Fruit fly (Drosophila melanogaster) whole organism, embryonic: Measurements from ENCODE around the gene RpS2.

Experiments
- Aef1 ChIP-seq: fragments of 200-800 bp; sonication (Bioruptor generic); IDR thresholded peaks from 3 replicates; pipeline ENCODE4 v1.3.6; 2022; ENCODE audit warnings: missing biosample characterization, missing genetic modification characterization
- B-H2 ChIP-seq: fragments of 200-800 bp; sonication (Bioruptor generic); optimal IDR thresholded peaks from 2 replicates; lab custom pipeline; 2018; ENCODE audit warnings: missing biosample characterization, mild to moderate bottlenecking, missing genetic modification characterization
- Bdp1 ChIP-seq: fragments of 200-800 bp; sonication (Bioruptor generic); optimal IDR thresholded peaks from 3 replicates; lab custom pipeline; 2016; ENCODE audit warnings: missing biosample characterization, missing genetic modification characterization
- CG10147 ChIP-seq: fragments of 200-800 bp; sonication (Bioruptor generic); optimal IDR thresholded peaks from 2 replicates; lab custom pipeline; 2019; ENCODE audit warnings: missing biosample characterization, mild to moderate bottlenecking, missing genetic modification characterization, moderate library complexity
- CG10431 ChIP-seq: fragments of 200-800 bp; sonication (Bioruptor generic); optimal IDR thresholded peaks from 3 replicates; lab custom pipeline; 2018; ENCODE audit warnings: missing biosample characterization, mild to moderate bottlenecking, missing genetic modification characterization
- CG11093 ChIP-seq: fragments of 200-800 bp; sonication (Bioruptor generic); IDR thresholded peaks from 3 replicates; pipeline ENCODE4 v1.3.6; 2022; ENCODE audit warnings: missing biosample characterization, missing genetic modification characterization
- CG11247 ChIP-seq: fragments of 200-800 bp; sonication (Bioruptor generic); IDR thresholded peaks from 2 replicates; pipeline ENCODE4 v1.3.6; 2022; ENCODE audit warnings: missing biosample characterization, missing genetic modification characterization
- CG11504 ChIP-seq: fragments of 200-800 bp; sonication (Bioruptor generic); optimal IDR thresholded peaks from 3 replicates; lab custom pipeline; 2019; ENCODE audit warnings: missing biosample characterization, mild to moderate bottlenecking, missing genetic modification characterization, moderate library complexity
- CG17186 ChIP-seq: fragments of 200-800 bp; sonication (Bioruptor generic); optimal IDR thresholded peaks from 3 replicates; lab custom pipeline; 2017; ENCODE audit warnings: missing biosample characterization, missing genetic modification reagents, missing genetic modification characterization
- CG17328 ChIP-seq: fragments of 200-800 bp; sonication (Bioruptor generic); IDR thresholded peaks from 2 replicates; pipeline ENCODE4 v1.3.6; 2022; ENCODE audit warnings: missing biosample characterization, missing genetic modification characterization
- CG18476 ChIP-seq: fragments of 200-800 bp; sonication (Bioruptor generic); optimal IDR thresholded peaks from 2 replicates; lab custom pipeline; 2016; ENCODE audit warnings: missing biosample characterization, mild to moderate bottlenecking, missing genetic modification characterization
- CG18599 ChIP-seq: fragments of 200-800 bp; sonication (Bioruptor generic); optimal IDR thresholded peaks from 3 replicates; lab custom pipeline; 2017; ENCODE audit warnings: missing biosample characterization, missing genetic modification characterization, mild to moderate bottlenecking, moderate library complexity, missing genetic modification reagents
- CG30020 ChIP-seq: fragments of 200-800 bp; optimal IDR thresholded peaks from 2 replicates; lab custom pipeline; 2019; ENCODE audit warnings: missing biosample characterization, mild to moderate bottlenecking, missing genetic modification characterization, moderate library complexity
- CG3163 ChIP-seq: fragments of 200-800 bp; sonication (Bioruptor generic); optimal IDR thresholded peaks from 3 replicates; lab custom pipeline; 2016; ENCODE audit warnings: missing biosample characterization, missing genetic modification characterization
- CG3281 ChIP-seq: fragments of 200-800 bp; sonication (Bioruptor generic); optimal IDR thresholded peaks from 3 replicates; lab custom pipeline; 2017; ENCODE audit warnings: missing biosample characterization, mild to moderate bottlenecking, missing genetic modification characterization
- CG4360 ChIP-seq: fragments of 200-800 bp; sonication (Bioruptor generic); IDR thresholded peaks from 2 replicates; pipeline ENCODE4 v1.3.6; 2022; ENCODE audit warnings: missing biosample characterization, missing genetic modification characterization
- CG43689 ChIP-seq: fragments of 200-800 bp; sonication (Bioruptor generic); IDR thresholded peaks from 2 replicates; pipeline ENCODE4 v1.3.6; 2022; ENCODE audit warnings: missing biosample characterization, missing genetic modification characterization
- CG4404 ChIP-seq: fragments of 200-800 bp; sonication (Bioruptor generic); IDR thresholded peaks from 2 replicates; pipeline ENCODE4 v1.3.6; 2022; ENCODE audit warnings: missing biosample characterization, missing genetic modification characterization
- CG5245 ChIP-seq: fragments of 200-800 bp; sonication (Bioruptor generic); optimal IDR thresholded peaks from 3 replicates; lab custom pipeline; 2016; ENCODE audit warnings: missing biosample characterization, missing genetic modification characterization
- CG8089 ChIP-seq: fragments of 200-800 bp; sonication (Bioruptor generic); optimal IDR thresholded peaks from 3 replicates; lab custom pipeline; 2016; ENCODE audit warnings: missing biosample characterization, missing genetic modification characterization
- CG8944 ChIP-seq: fragments of 200-800 bp; sonication (Bioruptor generic); optimal IDR thresholded peaks from 3 replicates; lab custom pipeline; 2016; ENCODE audit warnings: missing biosample characterization, missing genetic modification characterization
- CG9437 ChIP-seq: fragments of 200-800 bp; sonication (Bioruptor generic); optimal IDR thresholded peaks from 2 replicates; lab custom pipeline; 2018; ENCODE audit warnings: missing biosample characterization, mild to moderate bottlenecking, missing genetic modification characterization
- Dbx ChIP-seq: fragments of 200-800 bp; sonication (Bioruptor generic); IDR thresholded peaks from 3 replicates; pipeline ENCODE4 v1.3.6; 2022; ENCODE audit warnings: missing biosample characterization, missing genetic modification characterization
- Ets65A ChIP-seq: fragments of 200-800 bp; sonication (Bioruptor generic); peaks from one replicate; lab custom pipeline; 2016; ENCODE audit warnings: missing biosample characterization, missing genetic modification characterization
- Hey ChIP-seq: fragments of 200-800 bp; sonication (Bioruptor generic); optimal IDR thresholded peaks from 3 replicates; lab custom pipeline; 2018; ENCODE audit warnings: missing biosample characterization, mild to moderate bottlenecking, missing genetic modification characterization
- HmgD ChIP-seq: fragments of 200-800 bp; sonication (Bioruptor generic); optimal IDR thresholded peaks from 3 replicates; lab custom pipeline; 2016; ENCODE audit warnings: missing biosample characterization, missing genetic modification characterization
- Mrtf ChIP-seq: fragments of 200-800 bp; sonication (Bioruptor generic); IDR thresholded peaks from 3 replicates; pipeline ENCODE4 v1.3.6; 2022; ENCODE audit warnings: missing biosample characterization, missing genetic modification characterization
- Rfx ChIP-seq: fragments of 200-800 bp; sonication (Bioruptor generic); IDR thresholded peaks from 2 replicates; pipeline ENCODE4 v1.3.6; 2022; ENCODE audit warnings: missing biosample characterization, missing genetic modification characterization
- Taf1 ChIP-seq: fragments of 200-800 bp; sonication (Bioruptor generic); IDR thresholded peaks from 2 replicates; pipeline ENCODE4 v1.3.6; 2022; ENCODE audit warnings: missing biosample characterization, missing genetic modification characterization
- YL-1 ChIP-seq: fragments of 200-800 bp; sonication (Bioruptor generic); optimal IDR thresholded peaks from 3 replicates; lab custom pipeline; 2017; ENCODE audit warnings: missing biosample characterization, mild to moderate bottlenecking, missing genetic modification characterization
- cas ChIP-seq: fragments of 200-800 bp; sonication (Bioruptor generic); IDR thresholded peaks from 2 replicates; pipeline ENCODE4 v1.3.6; 2022; ENCODE audit warnings: missing biosample characterization, missing genetic modification characterization
- chm ChIP-seq: fragments of 200-800 bp; sonication (Bioruptor generic); IDR thresholded peaks from 2 replicates; pipeline ENCODE4 v1.3.6; 2022; ENCODE audit warnings: missing biosample characterization, missing genetic modification characterization
- disco-r ChIP-seq: fragments of 200-800 bp; sonication (Bioruptor generic); optimal IDR thresholded peaks from 2 replicates; lab custom pipeline; 2016; ENCODE audit warnings: missing biosample characterization, missing genetic modification characterization
- dpn ChIP-seq, 2 experiments: fragments of 200-800 bp; sonication (Bioruptor generic); optimal IDR thresholded peaks; 3 replicates each; lab custom pipeline; 2016; ENCODE audit warnings: missing biosample characterization in 2 of 2, missing genetic modification characterization in 2 of 2
- emc ChIP-seq: fragments of 200-800 bp; sonication (Bioruptor generic); optimal IDR thresholded peaks from 2 replicates; lab custom pipeline; 2016; ENCODE audit warnings: missing biosample characterization, missing genetic modification characterization
- ems ChIP-seq: fragments of 200-800 bp; sonication (Bioruptor generic); optimal IDR thresholded peaks from 3 replicates; lab custom pipeline; 2016; ENCODE audit warnings: missing biosample characterization, missing genetic modification characterization
- hkb ChIP-seq, 2 experiments: fragments of 200-800 bp in 1 of 2; fragments of >200 bp in 1 of 2; sonication (Bioruptor generic) in 1 of 2; IDR thresholded peaks in 1 of 2; optimal IDR thresholded peaks in 1 of 2; 2 replicates each; pipeline versions ENCODE4 v1.3.6 to Lab custom; 2017 to 2022; ENCODE audit warnings: missing biosample characterization in 1 of 2, missing genetic modification characterization in 1 of 2
- ken ChIP-seq: fragments of 200-800 bp; sonication (Bioruptor generic); IDR thresholded peaks from 3 replicates; pipeline ENCODE4 v1.3.6; 2022; ENCODE audit warnings: missing biosample characterization, missing genetic modification characterization
- kni ChIP-seq: fragments of 200-800 bp; sonication (Bioruptor generic); optimal IDR thresholded peaks from 3 replicates; lab custom pipeline; 2017; ENCODE audit warnings: mild to moderate bottlenecking, missing biosample characterization, missing genetic modification reagents, missing genetic modification characterization
- lab ChIP-seq: fragments of 200-800 bp; sonication (Bioruptor generic); optimal IDR thresholded peaks from 3 replicates; lab custom pipeline; 2017; ENCODE audit warnings: missing biosample characterization, missing genetic modification characterization, mild to moderate bottlenecking, moderate library complexity, missing genetic modification reagents
- lilli ChIP-seq: fragments of 200-800 bp; sonication (Bioruptor generic); optimal IDR thresholded peaks from 3 replicates; lab custom pipeline; 2016; ENCODE audit warnings: missing biosample characterization, missing genetic modification characterization
- lov ChIP-seq, 2 experiments: fragments of 200-800 bp in 1 of 2; fragments of >200 bp in 1 of 2; sonication (Bioruptor generic) in 1 of 2; IDR thresholded peaks in 1 of 2; optimal IDR thresholded peaks in 1 of 2; 2 replicates in 1 of 2; 3 replicates in 1 of 2; pipeline versions ENCODE4 v1.3.6 to Lab custom; 2017 to 2022; ENCODE audit warnings: missing biosample characterization in 1 of 2, missing genetic modification characterization in 1 of 2
- mam ChIP-seq: fragments of 200-800 bp; sonication (Bioruptor generic); optimal IDR thresholded peaks from 3 replicates; lab custom pipeline; 2016; ENCODE audit warnings: missing biosample characterization, missing genetic modification characterization
- sens ChIP-seq: fragments of 200-800 bp; sonication (Bioruptor generic); peaks from one replicate; lab custom pipeline; 2016; ENCODE audit warnings: missing biosample characterization, missing genetic modification characterization
- shn ChIP-seq: fragments of 200-800 bp; sonication (Bioruptor generic); optimal IDR thresholded peaks from 3 replicates; lab custom pipeline; 2016; ENCODE audit warnings: missing biosample characterization, missing genetic modification characterization
- sqz ChIP-seq: fragments of 200-800 bp; sonication (Bioruptor generic); optimal IDR thresholded peaks from 3 replicates; lab custom pipeline; 2018; ENCODE audit warnings: missing biosample characterization, mild to moderate bottlenecking, missing genetic modification characterization
- tgo ChIP-seq: fragments of 200-800 bp; sonication (Bioruptor generic); IDR thresholded peaks from 3 replicates; pipeline ENCODE4 v1.3.6; 2022; ENCODE audit warnings: missing biosample characterization, missing genetic modification characterization
- tin ChIP-seq: fragments of 200-800 bp; sonication (Bioruptor generic); optimal IDR thresholded peaks from 3 replicates; lab custom pipeline; 2016; ENCODE audit warnings: missing biosample characterization, missing genetic modification characterization
- tx ChIP-seq: fragments of 200-800 bp; sonication (Bioruptor generic); optimal IDR thresholded peaks from 2 replicates; lab custom pipeline; 2016; ENCODE audit warnings: missing biosample characterization, missing genetic modification characterization
- zfh2 ChIP-seq: fragments of 200-800 bp; sonication (Bioruptor generic); optimal IDR thresholded peaks from 2 replicates; lab custom pipeline; 2016; ENCODE audit warnings: missing biosample characterization, missing genetic modification characterization

RpS2 gene

dm6 chr2L:9938631-9939256 is 41.4 kb upstream of the RpS2 start, which contains the start of the genes Datp and CG4619 (continued):
- TF ChIP-seq sqz = no peak
- TF ChIP-seq CG9437 = peak; percentile 93
- peak; percentile 13 for TF ChIP-seq CG3163 (GFP tag; lab: Kevin White, UChicago)
- TF ChIP-seq CG11504 (tag; lab: Kevin White, UChicago) = no peak
- TF ChIP-seq CG43689 (GFP tag; lab: Robert Waterston, UW) = no peak
- peak; percentile 81 for TF ChIP-seq B-H2 (GFP tag; lab: Kevin White, UChicago)
- no peak for TF ChIP-seq Mrtf (GFP tag; lab: Robert Waterston, UW)
- peak; percentile 76 for TF ChIP-seq shn (GFP tag; lab: Kevin White, UChicago)
- peak; percentile 21; the same call in 1 of the 2 replicates for TF ChIP-seq CG11247 (GFP tag; lab: Robert Waterston, UW)
- TF ChIP-seq Dbx (GFP tag; lab: Robert Waterston, UW) = peak; percentile 62; the same call in 2 of the 3 replicates
- TF ChIP-seq ems = no peak
- peak; percentile 59; the same call in 2 of the 3 replicates for TF ChIP-seq Aef1
- peak; percentile 38 for TF ChIP-seq emc (GFP tag; lab: Kevin White, UChicago)
- TF ChIP-seq hkb (optimal IDR thresholded peaks at IDR 0.05; lab: Kevin White, UChicago) = no peak
- no peak for TF ChIP-seq hkb (GFP tag; IDR thresholded peaks at IDR 0.05; lab: Robert Waterston, UW)
- TF ChIP-seq chm (GFP tag; lab: Robert Waterston, UW) = no peak
- peak; percentile 26 for TF ChIP-seq tx (GFP tag; lab: Kevin White, UChicago)
- TF ChIP-seq Ets65A (GFP tag; lab: Kevin White, UChicago) = peak; percentile 91
- TF ChIP-seq YL-1 = peak; percentile 68
- no peak for TF ChIP-seq CG30020 (tag; lab: Kevin White, UChicago)
- TF ChIP-seq CG4360 (GFP tag; lab: Robert Waterston, UW) = peak; percentile 64
- peak; percentile 76 for TF ChIP-seq sens (GFP tag; lab: Kevin White, UChicago)
- peak; percentile 54; the same call in 1 of the 2 replicates for TF ChIP-seq cas (GFP tag; lab: Robert Waterston, UW)
- peak; percentile 40 for TF ChIP-seq CG17186 (GFP tag; lab: Kevin White, UChicago)
- no peak for TF ChIP-seq lov (optimal IDR thresholded peaks at IDR 0.05; lab: Kevin White, UChicago)
- peak; percentile 72; the same call in 1 of the 3 replicates for TF ChIP-seq lov (GFP tag; IDR thresholded peaks at IDR 0.05; lab: Robert Waterston, UW)
- TF ChIP-seq lab = peak; percentile 64
- peak; percentile 28 for TF ChIP-seq CG8089
- TF ChIP-seq mam (GFP tag; lab: Kevin White, UChicago) = peak; percentile 63
- peak; percentile 32 for TF ChIP-seq CG3281
- peak; percentile 72 for TF ChIP-seq CG18599 (GFP tag; lab: Kevin White, UChicago)
- peak; percentile 81 for TF ChIP-seq Rfx (GFP tag; lab: Robert Waterston, UW)
- peak; percentile 33; the same call in 1 of the 2 replicates for TF ChIP-seq Taf1
- TF ChIP-seq CG4404 (GFP tag; lab: Robert Waterston, UW) = peak; percentile 40
- TF ChIP-seq CG10147 (GFP tag; lab: Kevin White, UChicago) = no peak
- TF ChIP-seq ken (GFP tag; lab: Robert Waterston, UW) = peak; percentile 53; the same call in 2 of the 3 replicates
- no peak for TF ChIP-seq Hey
- TF ChIP-seq dpn (GFP tag; optimal IDR thresholded peaks at IDR 0.05; lab: Kevin White, UChicago) = peak; percentile 63 to 66
- no peak for TF ChIP-seq CG11093 (GFP tag; lab: Robert Waterston, UW)
- peak; percentile 20 for TF ChIP-seq disco-r (GFP tag; lab: Kevin White, UChicago)
- peak; percentile 77 for TF ChIP-seq zfh2 (GFP tag; lab: Kevin White, UChicago)
- no peak for TF ChIP-seq CG18476
- peak; percentile 58 for TF ChIP-seq CG8944 (GFP tag; lab: Kevin White, UChicago)
- TF ChIP-seq CG5245 (GFP tag; lab: Kevin White, UChicago) = peak; percentile 17
- peak; percentile 51 for TF ChIP-seq lilli (GFP tag; lab: Kevin White, UChicago)
- peak; percentile 66 for TF ChIP-seq HmgD
- TF ChIP-seq Bdp1 (GFP tag; lab: Kevin White, UChicago) = peak; percentile 48
- peak; percentile 31 for TF ChIP-seq tin (GFP tag; lab: Kevin White, UChicago)
- TF ChIP-seq CG17328 (GFP tag; lab: Robert Waterston, UW) = peak; percentile 29; the same call in 1 of the 2 replicates
- peak; percentile 68 for TF ChIP-seq CG10431 (GFP tag; lab: Kevin White, UChicago)
- TF ChIP-seq tgo (GFP tag; lab: Robert Waterston, UW) = no peak
- peak; percentile 32 for TF ChIP-seq kni (GFP tag; lab: Kevin White, UChicago)
